Worm (Caenorhabditis elegans) whole organism, late embryonic: ENCODE results near the gene F54F12.2.

Experiments used
- C08G9.2 ChIP-seq: sonication (generic microtip); optimal IDR thresholded peaks from 2 replicates; lab custom pipeline; 2016; ENCODE audit warnings: mild to moderate bottlenecking, missing genetic modification characterization, moderate library complexity, missing compliant biosample characterization
- C38D4.7 ChIP-seq: fragments of 200-800 bp; sonication (Bioruptor generic); optimal IDR thresholded peaks from 2 replicates; lab custom pipeline; 2018; ENCODE audit warnings: mild to moderate bottlenecking, missing genetic modification characterization, moderate library complexity, missing compliant biosample characterization
- F13H6.1 ChIP-seq: sonication (generic microtip); optimal IDR thresholded peaks from 2 replicates; lab custom pipeline; 2016; ENCODE audit warnings: missing genetic modification characterization, missing compliant biosample characterization
- K02D7.2 ChIP-seq: sonication (generic microtip); optimal IDR thresholded peaks from 2 replicates; lab custom pipeline; 2017; ENCODE audit warnings: mild to moderate bottlenecking, missing genetic modification characterization, missing compliant biosample characterization
- T23F11.4 ChIP-seq: fragments of 200-800 bp; sonication (Bioruptor generic); optimal IDR thresholded peaks from 2 replicates; lab custom pipeline; 2018; ENCODE audit warnings: mild to moderate bottlenecking, missing genetic modification characterization, missing compliant biosample characterization
- Y22D7AL.16 ChIP-seq: sonication (generic microtip); optimal IDR thresholded peaks from 2 replicates; lab custom pipeline; 2016; ENCODE audit warnings: missing genetic modification characterization, missing compliant biosample characterization
- ahr-1 ChIP-seq: sonication (generic microtip); optimal IDR thresholded peaks from 2 replicates; lab custom pipeline; 2016; ENCODE audit warnings: missing genetic modification characterization, missing compliant biosample characterization
- ceh-14 ChIP-seq: sonication (generic microtip); optimal IDR thresholded peaks from 2 replicates; lab custom pipeline; 2016; ENCODE audit warnings: missing genotype, missing genetic modification characterization, missing compliant biosample characterization
- ceh-19 ChIP-seq: fragments of 200-800 bp; sonication (Bioruptor generic); optimal IDR thresholded peaks from 2 replicates; lab custom pipeline; 2018; ENCODE audit warnings: mild to moderate bottlenecking, missing genetic modification characterization, missing compliant biosample characterization
- ceh-2 ChIP-seq: sonication (generic microtip); optimal IDR thresholded peaks from 2 replicates; lab custom pipeline; 2016; ENCODE audit warnings: missing genotype, missing genetic modification characterization, missing compliant biosample characterization
- ceh-22 ChIP-seq: sonication (generic microtip); optimal IDR thresholded peaks from 2 replicates; lab custom pipeline; 2017; ENCODE audit warnings: missing biosample characterization, missing genetic modification characterization
- ceh-30 ChIP-seq: fragments of 150-350 bp; optimal IDR thresholded peaks from 2 replicates; lab custom pipeline; 2014; ENCODE audit warnings: missing biosample characterization, missing genetic modification characterization
- ceh-31 ChIP-seq: sonication (generic microtip); optimal IDR thresholded peaks from 2 replicates; lab custom pipeline; 2016; ENCODE audit warnings: missing genetic modification characterization, missing compliant biosample characterization
- ceh-34 ChIP-seq: sonication (generic microtip); optimal IDR thresholded peaks from 2 replicates; lab custom pipeline; 2016; ENCODE audit warnings: mild to moderate bottlenecking, missing genetic modification characterization, missing compliant biosample characterization
- dmd-4 ChIP-seq: sonication (generic microtip); optimal IDR thresholded peaks from 2 replicates; lab custom pipeline; 2016; ENCODE audit warnings: borderline replicate concordance, missing genetic modification characterization, missing compliant biosample characterization
- dve-1 ChIP-seq: sonication (generic microtip); optimal IDR thresholded peaks from 2 replicates; lab custom pipeline; 2017; ENCODE audit warnings: antibody characterized with exemption, mild to moderate bottlenecking, missing genetic modification characterization, missing compliant biosample characterization
- elt-4 ChIP-seq: sonication (generic microtip); optimal IDR thresholded peaks from 2 replicates; lab custom pipeline; 2016; ENCODE audit warnings: missing genetic modification characterization, missing compliant biosample characterization
- ets-4 ChIP-seq: sonication (generic microtip); optimal IDR thresholded peaks from 2 replicates; lab custom pipeline; 2016; ENCODE audit warnings: missing genetic modification characterization, missing compliant biosample characterization
- eyg-1 ChIP-seq: sonication (generic microtip); optimal IDR thresholded peaks from 2 replicates; lab custom pipeline; 2016; ENCODE audit warnings: missing genotype, missing genetic modification characterization, missing compliant biosample characterization
- fax-1 ChIP-seq: sonication (generic microtip); optimal IDR thresholded peaks from 2 replicates; lab custom pipeline; 2016; ENCODE audit warnings: missing genotype, missing genetic modification characterization, missing compliant biosample characterization
- fkh-6 ChIP-seq: sonication (generic microtip); optimal IDR thresholded peaks from 2 replicates; lab custom pipeline; 2016; ENCODE audit warnings: missing genetic modification characterization, missing compliant biosample characterization
- gmeb-2 ChIP-seq: sonication (generic microtip); optimal IDR thresholded peaks from 2 replicates; lab custom pipeline; 2016; ENCODE audit warnings: missing genetic modification characterization, inconsistent platforms, missing compliant biosample characterization
- hlh-15 ChIP-seq: sonication (generic microtip); optimal IDR thresholded peaks from 2 replicates; lab custom pipeline; 2016; ENCODE audit warnings: missing genetic modification characterization, missing compliant biosample characterization
- hlh-8 ChIP-seq: sonication (generic microtip); optimal IDR thresholded peaks from 2 replicates; lab custom pipeline; 2016; ENCODE audit warnings: missing genotype, missing genetic modification characterization, missing compliant biosample characterization
- lim-6 ChIP-seq: sonication (generic microtip); optimal IDR thresholded peaks from 2 replicates; lab custom pipeline; 2016; ENCODE audit warnings: missing genetic modification characterization, missing compliant biosample characterization
- madf-2 ChIP-seq: sonication (generic microtip); optimal IDR thresholded peaks from 2 replicates; lab custom pipeline; 2017; ENCODE audit warnings: missing genetic modification characterization, missing compliant biosample characterization
- nfya-1 ChIP-seq: sonication (generic microtip); optimal IDR thresholded peaks from 2 replicates; lab custom pipeline; 2017; ENCODE audit warnings: missing genetic modification characterization, mild to moderate bottlenecking, missing compliant biosample characterization, antibody characterized with exemption, moderate library complexity
- nhr-11 ChIP-seq: fragments of 150-350 bp; optimal IDR thresholded peaks from 2 replicates; lab custom pipeline; 2014; ENCODE audit warnings: missing biosample characterization, missing genetic modification characterization
- odd-2 ChIP-seq: sonication (generic microtip); optimal IDR thresholded peaks from 2 replicates; lab custom pipeline; 2017; ENCODE audit warnings: antibody characterized with exemption, mild to moderate bottlenecking, missing genetic modification characterization, missing compliant biosample characterization
- pag-3 ChIP-seq: sonication (generic microtip); optimal IDR thresholded peaks from 2 replicates; lab custom pipeline; 2016; ENCODE audit warnings: missing compliant biosample characterization, missing genetic modification characterization, borderline replicate concordance
- pat-9 ChIP-seq: fragments of 200-800 bp; sonication (Bioruptor generic); optimal IDR thresholded peaks from 2 replicates; lab custom pipeline; 2018; ENCODE audit warnings: mild to moderate bottlenecking, missing genetic modification characterization, moderate library complexity, missing compliant biosample characterization
- pha-2 ChIP-seq: sonication (generic microtip); optimal IDR thresholded peaks from 2 replicates; lab custom pipeline; 2017; ENCODE audit warnings: mild to moderate bottlenecking, missing genetic modification characterization, missing compliant biosample characterization
- pqm-1 ChIP-seq: sonication (generic microtip); optimal IDR thresholded peaks from 2 replicates; lab custom pipeline; 2016; ENCODE audit warnings: missing genetic modification characterization, missing compliant biosample characterization
- pros-1 ChIP-seq: fragments of 150-350 bp; optimal IDR thresholded peaks from 2 replicates; lab custom pipeline; 2014; ENCODE audit warnings: missing biosample characterization, missing genetic modification reagents, missing genetic modification characterization
- ref-2 ChIP-seq: sonication (generic microtip); optimal IDR thresholded peaks from 2 replicates; lab custom pipeline; 2016; ENCODE audit warnings: missing genetic modification characterization, missing compliant biosample characterization
- rnt-1 ChIP-seq: sonication (generic microtip); optimal IDR thresholded peaks from 2 replicates; lab custom pipeline; 2016; ENCODE audit warnings: missing genetic modification characterization, missing compliant biosample characterization
- sdc-2 ChIP-seq: sonication (generic microtip); optimal IDR thresholded peaks from 2 replicates; lab custom pipeline; 2016; ENCODE audit warnings: missing genotype, missing genetic modification characterization, missing compliant biosample characterization
- sox-4 ChIP-seq: sonication (generic microtip); optimal IDR thresholded peaks from 2 replicates; lab custom pipeline; 2017; ENCODE audit warnings: mild to moderate bottlenecking, missing genetic modification characterization, inconsistent platforms, missing compliant biosample characterization
- syd-9 ChIP-seq: sonication (generic microtip); optimal IDR thresholded peaks from 2 replicates; lab custom pipeline; 2016; ENCODE audit warnings: mild to moderate bottlenecking, missing genetic modification characterization, moderate library complexity, missing compliant biosample characterization
- tbx-2 ChIP-seq: sonication (generic microtip); optimal IDR thresholded peaks from 2 replicates; lab custom pipeline; 2016; ENCODE audit warnings: missing genetic modification characterization, missing compliant biosample characterization
- tbx-7 ChIP-seq: sonication (generic microtip); optimal IDR thresholded peaks from 2 replicates; lab custom pipeline; 2016; ENCODE audit warnings: missing genotype, missing genetic modification characterization, missing compliant biosample characterization
- ttx-3 ChIP-seq: sonication (generic microtip); optimal IDR thresholded peaks from 2 replicates; lab custom pipeline; 2016; ENCODE audit warnings: missing genetic modification reagents, missing genetic modification characterization, missing compliant biosample characterization
- unc-86 ChIP-seq: sonication (generic microtip); optimal IDR thresholded peaks from 2 replicates; lab custom pipeline; 2016; ENCODE audit warnings: missing genetic modification characterization, missing compliant biosample characterization
- zip-5 ChIP-seq: sonication (generic microtip); optimal IDR thresholded peaks from 2 replicates; lab custom pipeline; 2016; ENCODE audit warnings: missing genetic modification characterization, missing compliant biosample characterization
- ztf-16 ChIP-seq: sonication (generic microtip); optimal IDR thresholded peaks from 2 replicates; lab custom pipeline; 2017; ENCODE audit warnings: missing genetic modification characterization, missing compliant biosample characterization

The F54F12.2 gene

ce11 chrIII:13067884-13068767 is 28.3 kb downstream of the F54F12.2 start (continued):
- TF ChIP-seq ttx-3 (tag; lab: Kevin White, UChicago) (no peak), C08G9.2 (tag; lab: Kevin White, UChicago) (peak; percentile 65), T23F11.4 (GFP tag; lab: Kevin White, UChicago) (peak; percentile 77), ceh-31 (peak; percentile 97), pqm-1 (no peak), ahr-1 (peak; percentile 34), C38D4.7 (GFP tag; lab: Kevin White, UChicago) (no peak), ceh-22 (tag; lab: Kevin White, UChicago) (peak; percentile 4), hlh-8 (peak; percentile 58), madf-2 (no peak), syd-9 (tag; lab: Kevin White, UChicago) (peak; percentile 81), rnt-1 (tag; lab: Kevin White, UChicago) (peak; percentile 82), F13H6.1 (tag; lab: Kevin White, UChicago) (peak; percentile 55), odd-2 (tag; lab: Kevin White, UChicago) (no peak), fax-1 (tag; lab: Kevin White, UChicago) (peak; percentile 31), ceh-2 (tag; lab: Kevin White, UChicago) (peak; percentile 68), unc-86 (peak; percentile 72), sdc-2 (tag; lab: Kevin White, UChicago) (peak; percentile 47), ceh-30 (tag; lab: Kevin White, UChicago) (peak; percentile 37), ceh-19 (GFP tag; lab: Kevin White, UChicago) (peak; percentile 66), ztf-16 (no peak), ref-2 (tag; lab: Kevin White, UChicago) (peak; percentile 92), nfya-1 (tag; lab: Kevin White, UChicago) (peak; percentile 95), ets-4 (tag; lab: Kevin White, UChicago) (peak; percentile 73), ceh-14 (tag; lab: Kevin White, UChicago) (peak; percentile 82), elt-4 (tag; lab: Kevin White, UChicago) (no peak), dve-1 (tag; lab: Kevin White, UChicago) (peak; percentile 86), gmeb-2 (tag; lab: Kevin White, UChicago) (peak; percentile 1)
- TF ChIP-seq, all 69 proteins: peak for 48

ce11 chrIII:13069416-13069815 is 29.6 kb downstream of the F54F12.2 start:
- TF ChIP-seq syd-9 (tag; lab: Kevin White, UChicago): no peak
- no peak for TF ChIP-seq F13H6.1 (tag; lab: Kevin White, UChicago)
- TF ChIP-seq pros-1 (tag; lab: Kevin White, UChicago): no peak
- TF ChIP-seq pha-2 (tag; lab: Kevin White, UChicago): no peak
- TF ChIP-seq nhr-11 (tag; lab: Kevin White, UChicago): no peak
- no peak for TF ChIP-seq ceh-14 (tag; lab: Kevin White, UChicago)
- TF ChIP-seq pqm-1: no peak
- TF ChIP-seq tbx-7: no peak
- TF ChIP-seq gmeb-2 (tag; lab: Kevin White, UChicago): no peak
- TF ChIP-seq, all 69 proteins: peak for 0

ce11 chrIII:13070548-13071050 is 30.8 kb downstream of the F54F12.2 start, which contains the start of gene Y39E4B.6:
Gene Y39E4B.6, plus strand, starts transcription at chrIII:13070756.
- TF ChIP-seq lim-6 (tag; lab: Kevin White, UChicago): peak; percentile 88
- TF ChIP-seq T23F11.4 (GFP tag; lab: Kevin White, UChicago): peak; percentile 91
- peak; percentile 69 for TF ChIP-seq ceh-2 (tag; lab: Kevin White, UChicago)
- peak; percentile 43 for TF ChIP-seq pag-3
- peak; percentile 97 for TF ChIP-seq K02D7.2 (tag; lab: Kevin White, UChicago)
- peak; percentile 81 for TF ChIP-seq dmd-4 (tag; lab: Kevin White, UChicago)
- TF ChIP-seq tbx-2 (tag; lab: Kevin White, UChicago): peak; percentile 98
- peak; percentile 75 for TF ChIP-seq sox-4 (tag; lab: Kevin White, UChicago)
- TF ChIP-seq F13H6.1 (tag; lab: Kevin White, UChicago): peak; percentile 88
- TF ChIP-seq C38D4.7 (GFP tag; lab: Kevin White, UChicago): peak; percentile 2
- TF ChIP-seq ceh-19 (GFP tag; lab: Kevin White, UChicago): peak; percentile 83
- peak; percentile 97 for TF ChIP-seq ceh-14 (tag; lab: Kevin White, UChicago)
- TF ChIP-seq pros-1 (tag; lab: Kevin White, UChicago): peak; percentile 91
- TF ChIP-seq hlh-8: peak; percentile 61
- no peak for TF ChIP-seq elt-4 (tag; lab: Kevin White, UChicago)
- TF ChIP-seq ceh-22 (tag; lab: Kevin White, UChicago): peak; percentile 9
- TF ChIP-seq hlh-15 (tag; lab: Kevin White, UChicago): no peak
- no peak for TF ChIP-seq zip-5
- peak; percentile 99 for TF ChIP-seq ref-2 (tag; lab: Kevin White, UChicago)
- TF ChIP-seq pat-9 (tag; lab: Kevin White, UChicago): peak; percentile 82
- peak; percentile 99 for TF ChIP-seq ceh-34 (tag; lab: Kevin White, UChicago)
- TF ChIP-seq fkh-6 (tag; lab: Kevin White, UChicago): no peak
- peak; percentile 69 for TF ChIP-seq Y22D7AL.16 (tag; lab: Kevin White, UChicago)
- TF ChIP-seq eyg-1 (tag; lab: Kevin White, UChicago): peak; percentile 76
- TF ChIP-seq pqm-1: peak; percentile 88
- TF ChIP-seq ets-4 (tag; lab: Kevin White, UChicago): peak; percentile 88
